Worm (Caenorhabditis elegans) whole organism, L3 larva: ENCODE measurements around the gene nhr-124.

Source experiments
- R02D3.7 ChIP-seq: fragments of 150-350 bp; optimal IDR thresholded peaks from 2 replicates; lab custom pipeline; 2014; ENCODE audit warnings: missing biosample characterization, missing genetic modification characterization
- ZK546.5 ChIP-seq: sonication (generic microtip); optimal IDR thresholded peaks from 2 replicates; lab custom pipeline; 2017; ENCODE audit warnings: missing biosample characterization, missing genetic modification characterization
- aly-2 ChIP-seq: fragments of 150-350 bp; optimal IDR thresholded peaks from 2 replicates; lab custom pipeline; 2014; ENCODE audit warnings: missing biosample characterization, missing genetic modification characterization
- ama-1 ChIP-seq: fragments of 150-350 bp; optimal IDR thresholded peaks from 2 replicates; lab custom pipeline; 2018
- ceh-16 ChIP-seq: sonication (generic microtip); optimal IDR thresholded peaks from 2 replicates; lab custom pipeline; 2017; ENCODE audit warnings: missing biosample characterization, missing genetic modification characterization
- ceh-28 ChIP-seq: fragments of 150-350 bp; optimal IDR thresholded peaks from 2 replicates; lab custom pipeline; 2014; ENCODE audit warnings: missing biosample characterization, missing genetic modification reagents, missing genetic modification characterization
- ceh-82 ChIP-seq: fragments of 150-350 bp; optimal IDR thresholded peaks from 2 replicates; lab custom pipeline; 2014; ENCODE audit warnings: missing biosample characterization, missing genetic modification characterization
- ceh-9 ChIP-seq: sonication (generic microtip); optimal IDR thresholded peaks from 2 replicates; lab custom pipeline; 2018; ENCODE audit warnings: missing biosample characterization, missing genetic modification characterization
- daf-12 ChIP-seq: fragments of 150-350 bp; optimal IDR thresholded peaks from 2 replicates; lab custom pipeline; 2014; ENCODE audit warnings: missing biosample characterization, missing genetic modification reagents, missing genetic modification characterization
- egl-27 ChIP-seq: sonication (generic microtip); optimal IDR thresholded peaks from 4 replicates; lab custom pipeline; 2017; ENCODE audit warnings: missing biosample characterization, missing genetic modification reagents, missing genetic modification characterization
- elt-1 ChIP-seq: fragments of 150-350 bp; optimal IDR thresholded peaks from 2 replicates; lab custom pipeline; 2014; ENCODE audit warnings: missing biosample characterization, missing genetic modification characterization
- elt-3 ChIP-seq, 3 experiments: fragments of 150-350 bp in 1 of 3; sonication (generic microtip) in 2 of 3; optimal IDR thresholded peaks; 2 replicates in 2 of 3; 4 replicates in 1 of 3; lab custom pipeline; 2014 to 2017; ENCODE audit warnings: missing biosample characterization in 3 of 3, missing genetic modification characterization in 3 of 3
- eor-1 ChIP-seq, 2 experiments: fragments of 150-350 bp; optimal IDR thresholded peaks; 2 replicates each; lab custom pipeline; 2014 to 2018; ENCODE audit warnings: missing biosample characterization in 2 of 2, missing genetic modification characterization in 2 of 2
- fkh-2 ChIP-seq: fragments of 150-350 bp; optimal IDR thresholded peaks from 2 replicates; lab custom pipeline; 2014; ENCODE audit warnings: missing biosample characterization, missing genetic modification reagents, missing genetic modification characterization
- hmg-11 ChIP-seq: sonication (generic microtip); optimal IDR thresholded peaks from 2 replicates; lab custom pipeline; 2016; ENCODE audit warnings: missing genetic modification characterization, missing compliant biosample characterization
- jun-1 ChIP-seq: fragments of 150-350 bp; optimal IDR thresholded peaks from 2 replicates; lab custom pipeline; 2014; ENCODE audit warnings: missing biosample characterization, missing genetic modification reagents, missing genetic modification characterization
- lin-15B ChIP-seq: fragments of 150-350 bp; optimal IDR thresholded peaks from 2 replicates; lab custom pipeline; 2014; ENCODE audit warnings: missing biosample characterization, missing genetic modification characterization
- lin-39 ChIP-seq: fragments of 150-350 bp; optimal IDR thresholded peaks from 2 replicates; lab custom pipeline; 2018; ENCODE audit warnings: missing biosample characterization, missing genetic modification reagents, missing genetic modification characterization
- lsy-12 ChIP-seq: sonication (generic microtip); optimal IDR thresholded peaks from 2 replicates; lab custom pipeline; 2016; ENCODE audit warnings: mild to moderate bottlenecking, missing genetic modification characterization, missing compliant biosample characterization
- mdl-1 ChIP-seq: fragments of 150-350 bp; optimal IDR thresholded peaks from 2 replicates; lab custom pipeline; 2014; ENCODE audit warnings: missing biosample characterization, missing genetic modification characterization
- mml-1 ChIP-seq: fragments of 150-350 bp; sonication (generic microtip); optimal IDR thresholded peaks from 3 replicates; lab custom pipeline; 2014; ENCODE audit warnings: missing biosample characterization, missing genetic modification characterization
- nhr-11 ChIP-seq: fragments of 150-350 bp; optimal IDR thresholded peaks from 2 replicates; lab custom pipeline; 2014; ENCODE audit warnings: missing biosample characterization, missing genetic modification characterization
- nhr-12 ChIP-seq: fragments of 150-350 bp; optimal IDR thresholded peaks from 2 replicates; lab custom pipeline; 2014; ENCODE audit warnings: missing biosample characterization, missing genetic modification characterization
- nhr-237 ChIP-seq: fragments of 150-350 bp; optimal IDR thresholded peaks from 2 replicates; lab custom pipeline; 2014; ENCODE audit warnings: missing biosample characterization, missing genetic modification characterization
- nhr-28 ChIP-seq: fragments of 150-350 bp; optimal IDR thresholded peaks from 2 replicates; lab custom pipeline; 2014; ENCODE audit warnings: missing biosample characterization, missing genetic modification characterization
- nhr-43 ChIP-seq: sonication (generic microtip); optimal IDR thresholded peaks from 2 replicates; lab custom pipeline; 2016; ENCODE audit warnings: mild to moderate bottlenecking, missing genetic modification characterization, missing compliant biosample characterization; ENCODE audit not compliant: poor library complexity, severe bottlenecking
- nhr-67 ChIP-seq: fragments of 150-350 bp; optimal IDR thresholded peaks from 2 replicates; lab custom pipeline; 2014; ENCODE audit warnings: missing biosample characterization, missing genetic modification characterization
- nhr-76 ChIP-seq: fragments of 150-350 bp; sonication (generic microtip); optimal IDR thresholded peaks from 5 replicates; lab custom pipeline; 2014; ENCODE audit warnings: missing biosample characterization, missing genetic modification characterization
- pha-4 ChIP-seq: fragments of 150-350 bp; optimal IDR thresholded peaks from 2 replicates; lab custom pipeline; 2014; ENCODE audit warnings: missing biosample characterization, missing genetic modification reagents, missing genetic modification characterization
- snpc-4 ChIP-seq: fragments of 150-350 bp; optimal IDR thresholded peaks from 2 replicates; lab custom pipeline; 2014; ENCODE audit warnings: missing biosample characterization, missing genetic modification characterization
- tbx-2 ChIP-seq: sonication (generic microtip); optimal IDR thresholded peaks from 2 replicates; lab custom pipeline; 2016; ENCODE audit warnings: mild to moderate bottlenecking, missing genetic modification characterization, missing compliant biosample characterization
- unc-39 ChIP-seq: sonication (generic microtip); optimal IDR thresholded peaks from 4 replicates; lab custom pipeline; 2017; ENCODE audit warnings: missing biosample characterization, missing genetic modification characterization
- unc-62 ChIP-seq: fragments of 150-350 bp; sonication (generic microtip); optimal IDR thresholded peaks from 4 replicates; lab custom pipeline; 2014; ENCODE audit warnings: missing biosample characterization, missing genetic modification reagents, missing genetic modification characterization
- zag-1 ChIP-seq: fragments of 150-350 bp; optimal IDR thresholded peaks from 2 replicates; lab custom pipeline; 2014; ENCODE audit warnings: missing biosample characterization, missing genetic modification characterization
- ztf-11 ChIP-seq: fragments of 150-350 bp; optimal IDR thresholded peaks from 2 replicates; lab custom pipeline; 2014; ENCODE audit warnings: missing biosample characterization, missing genetic modification characterization
- ztf-4 ChIP-seq: fragments of 150-350 bp; optimal IDR thresholded peaks from 2 replicates; lab custom pipeline; 2014; ENCODE audit warnings: missing biosample characterization, missing genetic modification characterization

nhr-124 gene

DNA sequence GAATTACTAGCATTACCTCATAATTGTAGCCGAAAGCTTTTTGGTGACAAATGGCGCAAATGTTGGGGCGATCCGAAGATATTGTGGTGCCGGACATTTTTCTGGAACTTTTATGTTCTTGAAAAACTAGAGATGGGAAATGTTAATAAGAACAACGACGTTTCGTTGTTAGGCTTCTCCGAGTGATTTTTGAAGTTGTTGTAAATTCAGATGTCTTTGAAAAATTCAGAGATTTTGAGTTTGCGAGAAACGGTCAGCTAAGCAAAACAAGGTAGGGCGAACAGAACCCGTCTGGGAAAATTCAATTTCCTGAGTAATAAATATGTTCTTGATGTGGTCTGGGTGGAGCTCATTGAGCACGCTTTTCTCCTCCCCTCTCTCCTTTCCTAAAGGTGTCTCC is at the start of gene nhr-124:
nhr-124 (minus strand) TSS at position 101 of the 400 bp plus-strand sequence.
- TF ChIP-seq lin-15B (no peak), nhr-67 (no peak), ZK546.5 (no peak), aly-2 (tag; lab: Kevin White, UChicago) (no peak), elt-1 (no peak), pha-4 (no peak), unc-62 (GFP tag; lab: Kevin White, UChicago) (no peak), snpc-4 (tag; lab: Kevin White, UChicago) (no peak), nhr-76 (tag; lab: Kevin White, UChicago) (no peak), daf-12 (tag; lab: Kevin White, UChicago) (no peak), zag-1 (tag; lab: Kevin White, UChicago) (no peak), ztf-4 (tag; lab: Kevin White, UChicago) (no peak), nhr-12 (tag; lab: Kevin White, UChicago) (no peak)

DNA sequence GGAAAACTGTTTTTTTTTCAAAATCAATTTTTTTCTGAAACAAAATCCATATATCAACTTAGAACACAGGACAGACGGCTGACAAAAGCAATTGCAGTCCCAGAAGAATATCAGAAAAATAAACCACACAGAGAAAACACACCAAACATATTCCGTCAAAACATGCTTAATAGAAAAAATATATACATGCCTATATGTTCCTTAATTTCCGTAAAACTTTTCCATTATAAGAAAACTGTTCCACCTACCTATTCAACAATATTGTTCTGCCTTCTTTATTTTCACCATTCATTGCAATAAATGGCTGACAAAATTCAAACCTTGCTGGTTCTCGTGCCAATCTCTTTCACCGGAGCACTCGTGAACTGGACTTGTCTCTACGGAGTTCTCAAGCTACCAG is 45.3 kb upstream of the nhr-124 start, which contains the start of gene srx-63:
srx-63 (plus strand) TSS at position 301 of the 400 bp plus-strand sequence.
- TF ChIP-seq mml-1 (tag; lab: Kevin White, UChicago) (no peak), pha-4 (no peak), elt-1 (no peak), nhr-43 (tag; lab: Kevin White, UChicago) (no peak), egl-27 (no peak), jun-1 (tag; lab: Kevin White, UChicago) (no peak), fkh-2 (tag; lab: Kevin White, UChicago) (no peak), nhr-237 (tag; lab: Kevin White, UChicago) (no peak), nhr-11 (tag; lab: Kevin White, UChicago) (no peak), lsy-12 (tag; lab: Kevin White, UChicago) (no peak), nhr-28 (tag; lab: Kevin White, UChicago) (no peak), ceh-9 (tag; lab: Kevin White, UChicago) (no peak), ceh-28 (tag; lab: Kevin White, UChicago) (no peak), ztf-11 (no peak), mdl-1 (tag; lab: Kevin White, UChicago) (no peak), eor-1 (tag; optimal IDR thresholded peaks at IDR 0.05; lab: Kevin White, UChicago) (no peak), aly-2 (tag; lab: Kevin White, UChicago) (no peak)

DNA sequence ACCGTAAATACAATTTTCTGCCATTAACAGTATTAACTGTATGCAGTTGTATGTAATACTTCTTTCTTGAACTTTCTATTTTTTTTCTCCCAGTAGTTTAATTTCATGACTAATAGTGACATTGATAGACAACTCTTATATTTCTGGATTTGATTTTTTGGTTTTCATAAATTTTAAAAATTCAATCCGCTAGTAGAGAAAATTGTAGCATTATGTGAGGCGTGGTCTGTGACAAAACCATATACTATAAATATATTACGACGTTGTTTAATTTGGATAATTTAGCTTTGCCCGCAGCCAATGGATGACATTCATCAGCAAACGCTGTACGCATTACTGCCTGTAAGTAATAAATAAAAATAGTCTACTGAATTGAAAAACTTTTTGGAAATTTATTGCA is 43.1 kb upstream of the nhr-124 start, which contains the start of gene srx-64:
srx-64 (plus strand) TSS at position 301 of the 400 bp plus-strand sequence.
- TF ChIP-seq unc-39 (tag; lab: Kevin White, UChicago) (no peak), ZK546.5 (no peak), snpc-4 (tag; lab: Kevin White, UChicago) (no peak), fkh-2 (tag; lab: Kevin White, UChicago) (no peak), ama-1 (no peak), nhr-12 (tag; lab: Kevin White, UChicago) (no peak), eor-1 (tag; optimal IDR thresholded peaks at IDR 0.05; lab: Kevin White, UChicago) (no peak), ceh-9 (tag; lab: Kevin White, UChicago) (no peak), mdl-1 (tag; lab: Kevin White, UChicago) (no peak), pha-4 (no peak), ceh-16 (tag; lab: Kevin White, UChicago) (no peak), R02D3.7 (tag; lab: Kevin White, UChicago) (no peak), elt-1 (no peak), nhr-237 (tag; lab: Kevin White, UChicago) (no peak), ceh-28 (tag; lab: Kevin White, UChicago) (no peak), nhr-28 (tag; lab: Kevin White, UChicago) (no peak), ztf-4 (tag; lab: Kevin White, UChicago) (no peak), ceh-82 (no peak), elt-3 (tag; optimal IDR thresholded peaks at IDR 0.05; lab: Kevin White, UChicago) (no peak)

DNA sequence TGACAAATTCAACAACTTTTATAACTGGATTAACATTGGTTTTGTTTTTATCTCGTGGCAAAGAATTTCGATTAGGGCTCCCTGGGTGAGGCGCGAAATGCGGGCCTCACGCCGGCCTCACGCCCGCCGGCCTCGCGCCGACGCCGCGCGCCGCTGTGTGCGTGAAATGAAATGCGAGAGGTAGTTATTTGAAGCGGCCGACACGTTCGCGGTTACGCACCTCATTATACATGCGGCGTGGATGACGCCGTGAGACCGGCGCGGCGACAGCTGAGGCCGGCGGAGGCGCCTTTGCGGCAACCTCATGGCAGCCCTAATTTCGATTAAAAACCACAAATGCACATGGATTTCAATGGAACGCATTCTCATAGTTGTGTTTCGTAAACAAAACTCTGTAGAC is 41.5 kb upstream of the nhr-124 start:
- TF ChIP-seq tbx-2 (tag; lab: Kevin White, UChicago) (no peak), snpc-4 (tag; lab: Kevin White, UChicago) (no peak)

- no peak for TF ChIP-seq elt-3 (tag; optimal IDR thresholded peaks at IDR 0.05; lab: Kevin White, UChicago)
- no peak for TF ChIP-seq lin-39 (tag; lab: Kevin White, UChicago)
- TF ChIP-seq aly-2 (tag; lab: Kevin White, UChicago), result no peak
- no peak for TF ChIP-seq hmg-11 (tag; lab: Kevin White, UChicago)
These were observed 36.5 kb upstream of the nhr-124 start for ce11 chrV:3922547-3922946.
